Worm (Caenorhabditis elegans) whole organism, L2 larva: ENCODE results near the gene F01F1.11.

ENCODE experiments used
- lin-13 ChIP-seq: fragments of 150-350 bp; optimal IDR thresholded peaks from 2 replicates; lab custom pipeline; 2014; ENCODE audit warnings: missing biosample characterization, missing genetic modification reagents, missing genetic modification characterization
- nhr-237 ChIP-seq: fragments of 150-350 bp; optimal IDR thresholded peaks from 2 replicates; lab custom pipeline; 2014; ENCODE audit warnings: missing biosample characterization, missing genetic modification characterization
- sma-9 ChIP-seq, 2 experiments: fragments of 150-350 bp in 1 of 2; sonication (generic microtip) in 1 of 2; optimal IDR thresholded peaks; 2 replicates each; lab custom pipeline; 2014 to 2016; ENCODE audit warnings: missing genetic modification characterization in 2 of 2, mild to moderate bottlenecking in 1 of 2, missing biosample characterization in 1 of 2, missing compliant biosample characterization in 1 of 2, missing genetic modification reagents in 1 of 2, moderate library complexity in 1 of 2

ce11 chrIII:5864270-5864669 lies 7.4 kb downstream of the F01F1.11 start, which contains the start of gene rabn-5:
- TF ChIP-seq lin-13 (GFP tag; lab: Kevin White, UChicago) (no peak), nhr-237 (tag; lab: Kevin White, UChicago) (no peak), sma-9 (GFP tag; optimal IDR thresholded peaks at IDR 0.05; lab: Kevin White, UChicago) (no peak), sma-9 (tag; optimal IDR thresholded peaks at IDR 0.05; lab: Kevin White, UChicago) (no peak)
